Fruit fly (Drosophila melanogaster): Measurements from ENCODE around the gene Dbp21E2.

DNA sequence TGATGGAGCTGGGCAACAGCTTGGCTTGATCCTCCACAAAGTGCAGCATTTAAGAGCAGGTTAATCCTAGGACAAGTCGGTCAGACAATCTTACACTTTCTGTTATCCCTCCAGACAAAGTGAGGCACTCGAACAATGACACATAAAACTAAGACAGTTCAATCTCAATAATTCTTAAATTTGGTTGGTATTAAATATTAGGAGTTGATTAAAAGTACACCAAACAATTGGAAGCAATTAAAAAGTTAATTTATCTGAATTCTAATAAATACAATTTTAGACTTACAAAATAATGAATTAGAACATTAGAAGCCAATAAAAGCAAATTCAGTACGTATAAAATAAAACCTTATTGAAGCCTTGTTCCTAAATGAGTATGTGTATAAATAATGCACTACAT, 6.5 kb downstream of the Dbp21E2 start, which contains the start of gene CG15880:
- TF ChIP-seq CG10669 (GFP tag; optimal IDR thresholded peaks at IDR 0.05) (no peak), Blimp-1 (GFP tag; optimal IDR thresholded peaks at IDR 0.05) (no peak), CG3032 (tag; optimal IDR thresholded peaks at IDR 0.05) (no peak), CG10631 (GFP tag; optimal IDR thresholded peaks at IDR 0.05) (no peak), CG11902 (GFP tag; optimal IDR thresholded peaks at IDR 0.05) (no peak), Lpt (GFP tag; optimal IDR thresholded peaks at IDR 0.05) (no peak), dsx (GFP tag; optimal IDR thresholded peaks at IDR 0.05; ENCODE audit: poor library complexity, severe bottlenecking) (no peak), CG6276 (GFP tag; optimal IDR thresholded peaks at IDR 0.05) (no peak)
